Worm (Caenorhabditis elegans) whole organism, late embryonic: ENCODE measurements around the gene pcrg-1.

Source experiments
- C08G9.2 ChIP-seq: sonication (generic microtip); optimal IDR thresholded peaks from 2 replicates; lab custom pipeline; 2016; ENCODE audit warnings: mild to moderate bottlenecking, missing genetic modification characterization, moderate library complexity, missing compliant biosample characterization
- ama-1 ChIP-seq: fragments of 150-350 bp; optimal IDR thresholded peaks from 2 replicates; lab custom pipeline; 2014
- elt-2 ChIP-seq: sonication (generic microtip); optimal IDR thresholded peaks from 2 replicates; lab custom pipeline; 2016; ENCODE audit warnings: missing genetic modification reagents, missing genetic modification characterization, missing compliant biosample characterization
- fkh-6 ChIP-seq: sonication (generic microtip); optimal IDR thresholded peaks from 2 replicates; lab custom pipeline; 2016; ENCODE audit warnings: missing genetic modification characterization, missing compliant biosample characterization
- nhr-11 ChIP-seq: fragments of 150-350 bp; optimal IDR thresholded peaks from 2 replicates; lab custom pipeline; 2014; ENCODE audit warnings: missing biosample characterization, missing genetic modification characterization
- pax-1 ChIP-seq: fragments of 150-350 bp; optimal IDR thresholded peaks from 2 replicates; lab custom pipeline; 2014; ENCODE audit warnings: missing biosample characterization, missing genetic modification characterization
- syd-9 ChIP-seq: sonication (generic microtip); optimal IDR thresholded peaks from 2 replicates; lab custom pipeline; 2016; ENCODE audit warnings: mild to moderate bottlenecking, missing genetic modification characterization, moderate library complexity, missing compliant biosample characterization
- ztf-16 ChIP-seq: sonication (generic microtip); optimal IDR thresholded peaks from 2 replicates; lab custom pipeline; 2017; ENCODE audit warnings: missing genetic modification characterization, missing compliant biosample characterization

ce11 chrII:7236937-7237336, 36.6 kb downstream of the pcrg-1 start:
- TF ChIP-seq pax-1 (tag; lab: Kevin White, UChicago) (no peak), syd-9 (tag; lab: Kevin White, UChicago) (no peak), ama-1 (lab: Kevin White, UChicago) (no peak), ztf-16 (tag; lab: Kevin White, UChicago) (no peak), nhr-11 (tag; lab: Kevin White, UChicago) (no peak), fkh-6 (tag; lab: Kevin White, UChicago) (no peak), C08G9.2 (no peak), elt-2 (tag; lab: Kevin White, UChicago) (no peak)
